Fruit fly (Drosophila melanogaster) whole organism, embryonic: ENCODE data around the gene Osi18.

Experiments
- Adf1 ChIP-seq: fragments of 200-800 bp; sonication (Bioruptor generic); IDR thresholded peaks from 2 replicates; pipeline ENCODE4 v1.3.6; 2022; ENCODE audit warnings: missing biosample characterization, missing genetic modification characterization
- Antp ChIP-seq: fragments of 200-800 bp; sonication (Bioruptor generic); optimal IDR thresholded peaks from 3 replicates; lab custom pipeline; 2016; ENCODE audit warnings: missing biosample characterization, missing genetic modification characterization
- Asciz ChIP-seq: fragments of 200-800 bp; sonication (Bioruptor generic); optimal IDR thresholded peaks from 2 replicates; lab custom pipeline; 2017; ENCODE audit warnings: missing biosample characterization, mild to moderate bottlenecking, missing genetic modification characterization, missing genetic modification reagents
- CG10209 ChIP-seq: fragments of 200-800 bp; sonication (Bioruptor generic); optimal IDR thresholded peaks from 3 replicates; lab custom pipeline; 2017; ENCODE audit warnings: missing biosample characterization, mild to moderate bottlenecking, missing genetic modification characterization, missing genetic modification reagents
- CG10366 ChIP-seq: fragments of 200-800 bp; sonication (Bioruptor generic); IDR thresholded peaks from 2 replicates; pipeline ENCODE4 v1.3.6; 2022; ENCODE audit warnings: missing biosample characterization, missing genetic modification characterization
- CG10431 ChIP-seq: fragments of 200-800 bp; sonication (Bioruptor generic); optimal IDR thresholded peaks from 3 replicates; lab custom pipeline; 2018; ENCODE audit warnings: missing biosample characterization, mild to moderate bottlenecking, missing genetic modification characterization
- CG10462 ChIP-seq: fragments of 200-800 bp; sonication (Bioruptor generic); optimal IDR thresholded peaks from 2 replicates; lab custom pipeline; 2016; ENCODE audit warnings: missing biosample characterization, missing genetic modification characterization
- CG12299 ChIP-seq: fragments of 200-800 bp; sonication (Bioruptor generic); optimal IDR thresholded peaks from 2 replicates; lab custom pipeline; 2018; ENCODE audit warnings: missing biosample characterization, mild to moderate bottlenecking, missing genetic modification characterization
- CG13296 ChIP-seq: fragments of 200-800 bp; sonication (Bioruptor generic); optimal IDR thresholded peaks from 3 replicates; lab custom pipeline; 2018; ENCODE audit warnings: missing biosample characterization, mild to moderate bottlenecking, missing genetic modification characterization
- CG15514 ChIP-seq: fragments of 200-800 bp; sonication (Bioruptor generic); optimal IDR thresholded peaks from 3 replicates; lab custom pipeline; 2017; ENCODE audit warnings: missing biosample characterization, missing genetic modification characterization, mild to moderate bottlenecking, moderate library complexity, missing genetic modification reagents
- CG15601 ChIP-seq: fragments of 200-800 bp; sonication (Bioruptor generic); optimal IDR thresholded peaks from 3 replicates; lab custom pipeline; 2019; ENCODE audit warnings: missing biosample characterization, mild to moderate bottlenecking, missing genetic modification characterization, moderate library complexity
- CG15696 ChIP-seq: fragments of 200-800 bp; sonication (Bioruptor generic); optimal IDR thresholded peaks from 2 replicates; lab custom pipeline; 2019; ENCODE audit warnings: missing biosample characterization, mild to moderate bottlenecking, missing genetic modification characterization, moderate library complexity
- CG1647 ChIP-seq: fragments of 200-800 bp; sonication (Bioruptor generic); optimal IDR thresholded peaks from 3 replicates; lab custom pipeline; 2016; ENCODE audit warnings: missing biosample characterization, missing genetic modification characterization
- CG16863 ChIP-seq: fragments of 200-800 bp; sonication (Bioruptor generic); optimal IDR thresholded peaks from 3 replicates; lab custom pipeline; 2016; ENCODE audit warnings: missing biosample characterization, missing genetic modification characterization
- CG18599 ChIP-seq: fragments of 200-800 bp; sonication (Bioruptor generic); optimal IDR thresholded peaks from 3 replicates; lab custom pipeline; 2017; ENCODE audit warnings: missing biosample characterization, missing genetic modification characterization, mild to moderate bottlenecking, moderate library complexity, missing genetic modification reagents
- CG30431 ChIP-seq: fragments of 200-800 bp; sonication (Bioruptor generic); optimal IDR thresholded peaks from 2 replicates; lab custom pipeline; 2017; ENCODE audit warnings: missing biosample characterization, missing genetic modification characterization
- CG3163 ChIP-seq: fragments of 200-800 bp; sonication (Bioruptor generic); optimal IDR thresholded peaks from 3 replicates; lab custom pipeline; 2016; ENCODE audit warnings: missing biosample characterization, missing genetic modification characterization
- CG32772 ChIP-seq: fragments of 200-800 bp; sonication (Bioruptor generic); IDR thresholded peaks from 2 replicates; pipeline ENCODE4 v1.3.6; 2022; ENCODE audit warnings: missing biosample characterization, missing genetic modification characterization
- CG43689 ChIP-seq: fragments of 200-800 bp; sonication (Bioruptor generic); IDR thresholded peaks from 2 replicates; pipeline ENCODE4 v1.3.6; 2022; ENCODE audit warnings: missing biosample characterization, missing genetic modification characterization
- CG4424 ChIP-seq: fragments of 200-800 bp; sonication (Bioruptor generic); optimal IDR thresholded peaks from 3 replicates; lab custom pipeline; 2016; ENCODE audit warnings: missing biosample characterization, missing genetic modification characterization
- CG6175 ChIP-seq: fragments of 200-800 bp; sonication (Bioruptor generic); IDR thresholded peaks from 3 replicates; pipeline ENCODE4 v1.3.6; 2022; ENCODE audit warnings: missing biosample characterization, missing genetic modification characterization
- CG7839 ChIP-seq: fragments of 200-800 bp; sonication (Bioruptor generic); optimal IDR thresholded peaks from 3 replicates; lab custom pipeline; 2018; ENCODE audit warnings: missing biosample characterization, mild to moderate bottlenecking, missing genetic modification characterization, moderate library complexity
- Dad ChIP-seq: fragments of 200-800 bp; sonication (Bioruptor generic); optimal IDR thresholded peaks from 3 replicates; lab custom pipeline; 2016; ENCODE audit warnings: missing biosample characterization, missing genetic modification characterization
- Dip2 ChIP-seq: fragments of 200-800 bp; sonication (Bioruptor generic); IDR thresholded peaks from 2 replicates; pipeline ENCODE4 v1.3.6; 2022; ENCODE audit warnings: missing biosample characterization, missing genetic modification characterization
- GATAe ChIP-seq: fragments of 200-800 bp; sonication (Bioruptor generic); conservative IDR thresholded peaks from 2 replicates; pipeline ENCODE4 v1.3.6; 2022; ENCODE audit warnings: missing biosample characterization, missing genetic modification characterization
- Gug ChIP-seq: fragments of 200-800 bp; sonication (Bioruptor generic); IDR thresholded peaks from 4 replicates; pipeline ENCODE4 v1.3.6; 2022; ENCODE audit warnings: missing biosample characterization, missing genetic modification characterization
- HHEX ChIP-seq: fragments of 200-800 bp; sonication (Bioruptor generic); optimal IDR thresholded peaks from 3 replicates; lab custom pipeline; 2017; ENCODE audit warnings: missing biosample characterization, mild to moderate bottlenecking, missing genetic modification characterization, missing genetic modification reagents
- HmgZ ChIP-seq: fragments of 200-800 bp; sonication (Bioruptor generic); optimal IDR thresholded peaks from 2 replicates; lab custom pipeline; 2018; ENCODE audit warnings: missing biosample characterization, mild to moderate bottlenecking, missing genetic modification characterization
- Hsf ChIP-seq: fragments of 200-800 bp; sonication (Bioruptor generic); optimal IDR thresholded peaks from 3 replicates; lab custom pipeline; 2016; ENCODE audit warnings: missing biosample characterization, missing genetic modification characterization
- Lpt ChIP-seq: fragments of >200 bp; optimal IDR thresholded peaks from 2 replicates; lab custom pipeline; 2018; ENCODE audit warnings: missing biosample characterization, missing genetic modification characterization
- Nf-YC ChIP-seq: fragments of 200-800 bp; optimal IDR thresholded peaks from 3 replicates; lab custom pipeline; 2019; ENCODE audit warnings: missing biosample characterization, mild to moderate bottlenecking, missing genetic modification characterization, moderate library complexity
- PHDP ChIP-seq: fragments of 200-800 bp; sonication (Bioruptor generic); optimal IDR thresholded peaks from 3 replicates; lab custom pipeline; 2018; ENCODE audit warnings: missing biosample characterization, mild to moderate bottlenecking, missing genetic modification characterization, moderate library complexity
- Pdp1 ChIP-seq, 2 experiments: fragments of 200-800 bp; sonication (Bioruptor generic); optimal IDR thresholded peaks; 3 replicates each; lab custom pipeline; 2016; ENCODE audit warnings: missing biosample characterization in 2 of 2, missing genetic modification characterization in 2 of 2, mild to moderate bottlenecking in 1 of 2, moderate library complexity in 1 of 2
- ase ChIP-seq: fragments of 200-800 bp; sonication (Bioruptor generic); IDR thresholded peaks from 3 replicates; pipeline ENCODE4 v1.3.6; 2022; ENCODE audit warnings: missing biosample characterization, missing genetic modification characterization
- crc ChIP-seq: fragments of 200-800 bp; sonication (Bioruptor generic); optimal IDR thresholded peaks from 2 replicates; lab custom pipeline; 2016; ENCODE audit warnings: missing biosample characterization, missing genetic modification characterization
- ewg ChIP-seq: fragments of 200-800 bp; sonication (Bioruptor generic); optimal IDR thresholded peaks from 3 replicates; lab custom pipeline; 2017; ENCODE audit warnings: mild to moderate bottlenecking, missing biosample characterization, missing genetic modification reagents, missing genetic modification characterization
- fru ChIP-seq: fragments of >200 bp; optimal IDR thresholded peaks from 2 replicates; lab custom pipeline; 2017
- fu2 ChIP-seq: fragments of 200-800 bp; sonication (Bioruptor generic); optimal IDR thresholded peaks from 2 replicates; lab custom pipeline; 2016; ENCODE audit warnings: missing biosample characterization, missing genetic modification characterization
- gce ChIP-seq: fragments of 200-800 bp; sonication (Bioruptor generic); IDR thresholded peaks from 3 replicates; pipeline ENCODE4 v1.3.6; 2022; ENCODE audit warnings: missing biosample characterization, missing genetic modification characterization
- gcm ChIP-seq: fragments of 200-800 bp; sonication (Bioruptor generic); optimal IDR thresholded peaks from 2 replicates; lab custom pipeline; 2019; ENCODE audit warnings: missing biosample characterization, mild to moderate bottlenecking, missing genetic modification characterization, moderate library complexity
- h ChIP-seq: fragments of >200 bp; optimal IDR thresholded peaks from 2 replicates; lab custom pipeline; 2017
- hkb ChIP-seq, 2 experiments: fragments of 200-800 bp in 1 of 2; fragments of >200 bp in 1 of 2; sonication (Bioruptor generic) in 1 of 2; IDR thresholded peaks in 1 of 2; optimal IDR thresholded peaks in 1 of 2; 2 replicates each; pipeline versions ENCODE4 v1.3.6 to Lab custom; 2017 to 2022; ENCODE audit warnings: missing biosample characterization in 1 of 2, missing genetic modification characterization in 1 of 2
- kay ChIP-seq: fragments of 200-800 bp; sonication (Bioruptor generic); optimal IDR thresholded peaks from 2 replicates; lab custom pipeline; 2016; ENCODE audit warnings: missing biosample characterization, missing genetic modification characterization
- nmo ChIP-seq: fragments of 200-800 bp; sonication (Bioruptor generic); optimal IDR thresholded peaks from 2 replicates; lab custom pipeline; 2018; ENCODE audit warnings: missing biosample characterization, mild to moderate bottlenecking, missing genetic modification characterization, moderate library complexity
- oc ChIP-seq: fragments of 200-800 bp; sonication (Bioruptor generic); optimal IDR thresholded peaks from 2 replicates; lab custom pipeline; 2018; ENCODE audit warnings: missing biosample characterization, mild to moderate bottlenecking, missing genetic modification characterization, moderate library complexity
- onecut ChIP-seq: fragments of 200-800 bp; sonication (Bioruptor generic); IDR thresholded peaks from 2 replicates; pipeline ENCODE4 v1.3.6; 2022; ENCODE audit warnings: missing biosample characterization, missing genetic modification characterization
- pb ChIP-seq: fragments of 200-800 bp; sonication (Bioruptor generic); optimal IDR thresholded peaks from 3 replicates; lab custom pipeline; 2016; ENCODE audit warnings: missing biosample characterization, missing genetic modification characterization
- scrt ChIP-seq: fragments of 200-800 bp; sonication (Bioruptor generic); optimal IDR thresholded peaks from 2 replicates; lab custom pipeline; 2018; ENCODE audit warnings: missing biosample characterization, mild to moderate bottlenecking, missing genetic modification characterization, moderate library complexity
- sug ChIP-seq: fragments of 200-800 bp; optimal IDR thresholded peaks from 2 replicates; lab custom pipeline; 2019; ENCODE audit warnings: missing biosample characterization, mild to moderate bottlenecking, missing genetic modification characterization, moderate library complexity
- twi ChIP-seq: fragments of 200-800 bp; optimal IDR thresholded peaks from 2 replicates; lab custom pipeline; 2019; ENCODE audit warnings: missing biosample characterization, mild to moderate bottlenecking, missing genetic modification characterization, moderate library complexity
- z ChIP-seq: fragments of 200-800 bp; sonication (Bioruptor generic); IDR thresholded peaks from 3 replicates; pipeline ENCODE4 v1.3.6; 2022; ENCODE audit warnings: missing biosample characterization, missing genetic modification characterization

Osi18 gene

dm6 chr3R:6352893-6353623 is 23.0 kb downstream of the Osi18 start (continued):
- no peak for TF ChIP-seq pb (GFP tag; lab: Kevin White, UChicago)
- TF ChIP-seq gce (GFP tag; lab: Robert Waterston, UW) = no peak
- no peak for TF ChIP-seq scrt
- no peak for TF ChIP-seq CG32772 (GFP tag; lab: Robert Waterston, UW)
- TF ChIP-seq hkb (optimal IDR thresholded peaks at IDR 0.05; lab: Kevin White, UChicago) = no peak
- no peak for TF ChIP-seq hkb (GFP tag; IDR thresholded peaks at IDR 0.05; lab: Robert Waterston, UW)
- peak; percentile 95 for TF ChIP-seq z
- peak; percentile 40 for TF ChIP-seq CG10209 (GFP tag; lab: Kevin White, UChicago)
- no peak for TF ChIP-seq CG10431 (GFP tag; lab: Kevin White, UChicago)
- no peak for TF ChIP-seq CG10366 (GFP tag; lab: Robert Waterston, UW)
- TF ChIP-seq CG7839 = peak; percentile 60
- TF ChIP-seq HmgZ (tag; lab: Kevin White, UChicago) = no peak
- no peak for TF ChIP-seq fru
- no peak for TF ChIP-seq gcm
- TF ChIP-seq Lpt = no peak
- no peak for TF ChIP-seq Antp
- no peak for TF ChIP-seq Dad (GFP tag; lab: Kevin White, UChicago)
- TF ChIP-seq ewg = peak; percentile 18
- no peak for TF ChIP-seq CG18599
- peak; percentile 26 for TF ChIP-seq PHDP (tag; lab: Kevin White, UChicago)
- TF ChIP-seq CG1647 (GFP tag; lab: Kevin White, UChicago) = peak; percentile 5
- TF ChIP-seq GATAe (GFP tag; lab: Robert Waterston, UW) = no peak
- TF ChIP-seq Hsf (GFP tag; lab: Kevin White, UChicago) = peak; percentile 4
- TF ChIP-seq CG4424 = peak; percentile 53
- no peak for TF ChIP-seq Gug (GFP tag; lab: Robert Waterston, UW)
- TF ChIP-seq CG30431 (GFP tag; lab: Kevin White, UChicago) = no peak
- no peak for TF ChIP-seq Dip2 (GFP tag; lab: Robert Waterston, UW)
- TF ChIP-seq Nf-YC = no peak
- no peak for TF ChIP-seq CG6175
- TF ChIP-seq Pdp1 (GFP tag; optimal IDR thresholded peaks at IDR 0.05; lab: Kevin White, UChicago) = no peak
- no peak for TF ChIP-seq CG10462 (GFP tag; lab: Kevin White, UChicago)
- no peak for TF ChIP-seq h
- no peak for TF ChIP-seq CG15601
- no peak for TF ChIP-seq twi (tag; lab: Kevin White, UChicago)
- peak; percentile 33 for TF ChIP-seq Asciz (GFP tag; lab: Kevin White, UChicago)
- TF ChIP-seq onecut (GFP tag; lab: Robert Waterston, UW) = no peak
- TF ChIP-seq Adf1 (GFP tag; lab: Robert Waterston, UW) = peak; percentile 83
- TF ChIP-seq nmo (GFP tag; lab: Kevin White, UChicago) = peak; percentile 49
- no peak for TF ChIP-seq oc (tag; lab: Kevin White, UChicago)
- TF ChIP-seq kay = peak; percentile 2
- TF ChIP-seq HHEX (GFP tag; lab: Kevin White, UChicago) = peak; percentile 20
- TF ChIP-seq CG43689 (GFP tag; lab: Robert Waterston, UW) = no peak
- TF ChIP-seq CG3163 = no peak
- no peak for TF ChIP-seq CG15696
- no peak for TF ChIP-seq fu2 (GFP tag; lab: Kevin White, UChicago)
- no peak for TF ChIP-seq ase
- no peak for TF ChIP-seq sug
- peak; percentile 15 for TF ChIP-seq CG13296 (GFP tag; lab: Kevin White, UChicago)
- TF ChIP-seq CG12299 (tag; lab: Kevin White, UChicago) = no peak
- TF ChIP-seq CG16863 (GFP tag; lab: Kevin White, UChicago) = no peak
- no peak for TF ChIP-seq CG15514 (GFP tag; lab: Kevin White, UChicago)
- no peak for TF ChIP-seq crc (GFP tag; lab: Kevin White, UChicago)
